Worm (Caenorhabditis elegans) whole organism, mixed stage, embryonic: Measurements from ENCODE around the gene rabn-5.

Experiments
- blmp-1 ChIP-seq: fragments of 150-350 bp; optimal IDR thresholded peaks from 2 replicates; lab custom pipeline; 2014; ENCODE audit warnings: missing biosample characterization, missing genetic modification characterization
- ceh-39 ChIP-seq: fragments of 150-350 bp; optimal IDR thresholded peaks from 2 replicates; lab custom pipeline; 2014; ENCODE audit warnings: missing biosample characterization, missing genetic modification characterization
- ceh-43 ChIP-seq: fragments of 200-800 bp; sonication (Bioruptor generic); optimal IDR thresholded peaks from 2 replicates; lab custom pipeline; 2018; ENCODE audit warnings: mild to moderate bottlenecking, missing genetic modification characterization, moderate library complexity, missing compliant biosample characterization
- ces-1 ChIP-seq: fragments of 150-350 bp; optimal IDR thresholded peaks from 2 replicates; lab custom pipeline; 2014; ENCODE audit warnings: missing biosample characterization, missing genetic modification reagents, missing genetic modification characterization
- cnd-1 ChIP-seq: fragments of 200-800 bp; sonication (Bioruptor generic); optimal IDR thresholded peaks from 2 replicates; lab custom pipeline; 2018; ENCODE audit warnings: mild to moderate bottlenecking, missing genetic modification characterization, missing compliant biosample characterization
- drap-1 ChIP-seq: fragments of 200-800 bp; sonication (Bioruptor generic); optimal IDR thresholded peaks from 3 replicates; lab custom pipeline; 2018; ENCODE audit warnings: mild to moderate bottlenecking, missing genetic modification characterization, missing compliant biosample characterization
- elt-1 ChIP-seq: sonication (generic microtip); optimal IDR thresholded peaks from 2 replicates; lab custom pipeline; 2017; ENCODE audit warnings: missing genetic modification characterization, mild to moderate bottlenecking, missing compliant biosample characterization, antibody characterized with exemption, moderate library complexity, borderline replicate concordance; ENCODE audit not compliant: insufficient read depth
- elt-3 ChIP-seq: fragments of 150-350 bp; optimal IDR thresholded peaks from 2 replicates; lab custom pipeline; 2014; ENCODE audit warnings: missing biosample characterization, missing genetic modification characterization
- flh-1 ChIP-seq: fragments of 200-800 bp; sonication (Bioruptor generic); optimal IDR thresholded peaks from 2 replicates; lab custom pipeline; 2018; ENCODE audit warnings: mild to moderate bottlenecking, missing genetic modification characterization, moderate library complexity, missing compliant biosample characterization
- ham-2 ChIP-seq: fragments of 200-800 bp; sonication (Bioruptor generic); optimal IDR thresholded peaks from 2 replicates; lab custom pipeline; 2018; ENCODE audit warnings: mild to moderate bottlenecking, missing genetic modification characterization, missing compliant biosample characterization
- hlh-1 ChIP-seq: fragments of 150-350 bp; optimal IDR thresholded peaks from 2 replicates; lab custom pipeline; 2014; ENCODE audit warnings: missing biosample characterization, missing genetic modification reagents, missing genetic modification characterization
- lin-13 ChIP-seq: fragments of 150-350 bp; optimal IDR thresholded peaks from 2 replicates; lab custom pipeline; 2014; ENCODE audit warnings: missing biosample characterization, missing genetic modification characterization
- lin-32 ChIP-seq: fragments of 200-800 bp; sonication (Bioruptor generic); optimal IDR thresholded peaks from 2 replicates; lab custom pipeline; 2018; ENCODE audit warnings: mild to moderate bottlenecking, missing genetic modification characterization, missing compliant biosample characterization
- lsy-2 ChIP-seq: fragments of 150-350 bp; optimal IDR thresholded peaks from 2 replicates; lab custom pipeline; 2014; ENCODE audit warnings: missing biosample characterization, missing genetic modification characterization
- mab-5 ChIP-seq: fragments of 150-350 bp; optimal IDR thresholded peaks from 2 replicates; lab custom pipeline; 2014; ENCODE audit warnings: missing biosample characterization, missing genetic modification characterization
- mep-1 ChIP-seq: fragments of 150-350 bp; optimal IDR thresholded peaks from 2 replicates; lab custom pipeline; 2017; ENCODE audit warnings: missing biosample characterization, missing genetic modification reagents, missing genetic modification characterization, inconsistent platforms
- mls-2 ChIP-seq: sonication (generic microtip); optimal IDR thresholded peaks from 2 replicates; lab custom pipeline; 2016; ENCODE audit warnings: mild to moderate bottlenecking, missing genetic modification characterization, moderate library complexity, missing compliant biosample characterization
- nhr-12 ChIP-seq: fragments of 150-350 bp; optimal IDR thresholded peaks from 2 replicates; lab custom pipeline; 2014; ENCODE audit warnings: missing biosample characterization, missing genetic modification characterization
- nhr-2 ChIP-seq: fragments of 150-350 bp; optimal IDR thresholded peaks from 2 replicates; lab custom pipeline; 2014; ENCODE audit warnings: missing biosample characterization, missing genetic modification characterization
- nhr-237 ChIP-seq: fragments of 150-350 bp; optimal IDR thresholded peaks from 2 replicates; lab custom pipeline; 2014; ENCODE audit warnings: missing biosample characterization, missing genetic modification characterization
- nhr-76 ChIP-seq: sonication (generic microtip); optimal IDR thresholded peaks from 2 replicates; lab custom pipeline; 2017; ENCODE audit warnings: missing biosample characterization, missing genetic modification characterization
- snpc-4 ChIP-seq: fragments of 150-350 bp; optimal IDR thresholded peaks from 2 replicates; lab custom pipeline; 2014; ENCODE audit warnings: missing biosample characterization, missing genetic modification characterization
- sptf-1 ChIP-seq: sonication (generic microtip); optimal IDR thresholded peaks from 2 replicates; lab custom pipeline; 2017; ENCODE audit warnings: mild to moderate bottlenecking, missing genetic modification characterization, moderate library complexity, missing compliant biosample characterization
- tbx-8 ChIP-seq: fragments of 200-800 bp; sonication (Bioruptor generic); optimal IDR thresholded peaks from 2 replicates; lab custom pipeline; 2018; ENCODE audit warnings: mild to moderate bottlenecking, missing genetic modification characterization, moderate library complexity, missing compliant biosample characterization
- unc-39 ChIP-seq: fragments of 150-350 bp; optimal IDR thresholded peaks from 2 replicates; lab custom pipeline; 2014; ENCODE audit warnings: missing biosample characterization, missing genetic modification characterization
- unc-62 ChIP-seq: fragments of 150-350 bp; optimal IDR thresholded peaks from 2 replicates; lab custom pipeline; 2014; ENCODE audit warnings: missing biosample characterization, missing genetic modification reagents, missing genetic modification characterization
- ztf-11 ChIP-seq: fragments of 150-350 bp; optimal IDR thresholded peaks from 2 replicates; lab custom pipeline; 2014; ENCODE audit warnings: missing biosample characterization, missing genetic modification characterization

Gene rabn-5

ce11 chrIII:5875705-5876104 lies 11.4 kb downstream of the rabn-5 start:
- TF ChIP-seq nhr-12 (tag; lab: Kevin White, UChicago) (no peak), ces-1 (GFP tag; lab: Kevin White, UChicago) (no peak), elt-1 (peak; percentile 35), flh-1 (GFP tag; lab: Kevin White, UChicago) (no peak), elt-3 (no peak)

- TF ChIP-seq cnd-1 (no peak), ceh-39 (tag; lab: Kevin White, UChicago) (no peak), snpc-4 (tag; lab: Kevin White, UChicago) (no peak), sptf-1 (no peak), unc-39 (tag; lab: Kevin White, UChicago) (no peak), nhr-12 (tag; lab: Kevin White, UChicago) (no peak), elt-1 (no peak)
These were observed 11.9 kb downstream of the rabn-5 start, which contains the start of gene aldo-2 for ce11 chrIII:5876140-5876675. Gene aldo-2, minus strand, starts transcription at chrIII:5876625.

ce11 chrIII:5876867-5877641 lies 12.7 kb downstream of the rabn-5 start:
- TF ChIP-seq ceh-39 (tag; lab: Kevin White, UChicago) (no peak), nhr-237 (no peak), mab-5 (tag; lab: Kevin White, UChicago) (no peak), nhr-12 (tag; lab: Kevin White, UChicago) (no peak), blmp-1 (no peak), ceh-43 (GFP tag; lab: Kevin White, UChicago) (no peak), lin-13 (no peak), tbx-8 (GFP tag; lab: Kevin White, UChicago) (no peak), flh-1 (GFP tag; lab: Kevin White, UChicago) (no peak), nhr-76 (no peak), elt-3 (no peak), drap-1 (GFP tag; lab: Kevin White, UChicago) (no peak), lsy-2 (tag; lab: Kevin White, UChicago) (no peak), hlh-1 (tag; lab: Kevin White, UChicago) (no peak), sptf-1 (no peak), snpc-4 (tag; lab: Kevin White, UChicago) (no peak)

- TF ChIP-seq nhr-12 (tag; lab: Kevin White, UChicago) (no peak), lsy-2 (tag; lab: Kevin White, UChicago) (peak; percentile 62)
These were observed 13.9 kb downstream of the rabn-5 start, which contains the start of the genes mig-21 and F01F1.2 for ce11 chrIII:5878215-5878614. Gene mig-21, minus strand, starts transcription at chrIII:5878380. Gene F01F1.2, plus strand, starts transcription at chrIII:5878554.

- TF ChIP-seq ceh-39 (tag; lab: Kevin White, UChicago) (peak; percentile 52), mls-2 (tag; lab: Kevin White, UChicago) (no peak), ces-1 (GFP tag; lab: Kevin White, UChicago) (peak; percentile 31)
- TF ChIP-seq, all 35 proteins: peak for 2
These were observed 15.1 kb downstream of the rabn-5 start, which contains the start of gene hpo-10 for ce11 chrIII:5879291-5879968. Gene hpo-10, plus strand, starts transcription at chrIII:5879489.

- no peak for TF ChIP-seq unc-62
- no peak for TF ChIP-seq tbx-8 (GFP tag; lab: Kevin White, UChicago)
- no peak for TF ChIP-seq mep-1 (tag; lab: Kevin White, UChicago)
- TF ChIP-seq flh-1 (GFP tag; lab: Kevin White, UChicago), result no peak
- no peak for TF ChIP-seq nhr-2 (tag; lab: Kevin White, UChicago)
- no peak for TF ChIP-seq ces-1 (GFP tag; lab: Kevin White, UChicago)
- TF ChIP-seq lin-13, result no peak
- no peak for TF ChIP-seq blmp-1
- TF ChIP-seq hlh-1 (tag; lab: Kevin White, UChicago), result no peak
- no peak for TF ChIP-seq ztf-11
- TF ChIP-seq mab-5 (tag; lab: Kevin White, UChicago), result no peak
- no peak for TF ChIP-seq ceh-43 (GFP tag; lab: Kevin White, UChicago)
- no peak for TF ChIP-seq snpc-4 (tag; lab: Kevin White, UChicago)
- TF ChIP-seq ham-2 (GFP tag; lab: Kevin White, UChicago), result no peak
- TF ChIP-seq sptf-1, result no peak
- TF ChIP-seq ceh-39 (tag; lab: Kevin White, UChicago), result no peak
- no peak for TF ChIP-seq lsy-2 (tag; lab: Kevin White, UChicago)
- TF ChIP-seq lin-32 (GFP tag; lab: Kevin White, UChicago), result no peak
- TF ChIP-seq drap-1 (GFP tag; lab: Kevin White, UChicago), result no peak
- TF ChIP-seq cnd-1, result no peak
These were observed 17.9 kb downstream of the rabn-5 start for ce11 chrIII:5882284-5882683.
